Worm (Caenorhabditis elegans) whole organism, L4 larva: Measurements from ENCODE around the gene top-3.

Experiments used
- F10B5.3 ChIP-seq: sonication (generic microtip); optimal IDR thresholded peaks from 2 replicates; lab custom pipeline; 2016; ENCODE audit warnings: mild to moderate bottlenecking, missing genetic modification characterization, missing compliant biosample characterization
- F37D6.2 ChIP-seq: sonication (generic microtip); optimal IDR thresholded peaks from 2 replicates; lab custom pipeline; 2016; ENCODE audit warnings: mild to moderate bottlenecking, missing genetic modification characterization, missing compliant biosample characterization
- F49E8.2 ChIP-seq: sonication (generic microtip); optimal IDR thresholded peaks from 2 replicates; lab custom pipeline; 2016; ENCODE audit warnings: missing compliant biosample characterization, mild to moderate bottlenecking, missing genetic modification characterization, borderline replicate concordance
- R02D3.7 ChIP-seq: fragments of 150-350 bp; sonication (generic microtip); optimal IDR thresholded peaks from 3 replicates; lab custom pipeline; 2014; ENCODE audit warnings: missing biosample characterization, missing genetic modification characterization
- T20F7.1 ChIP-seq: fragments of 200-800 bp; sonication (Bioruptor generic); optimal IDR thresholded peaks from 2 replicates; lab custom pipeline; 2018; ENCODE audit warnings: mild to moderate bottlenecking, missing genetic modification characterization, missing compliant biosample characterization
- Y105C5A.15 ChIP-seq: fragments of 200-800 bp; sonication (Bioruptor generic); IDR thresholded peaks from 2 replicates; pipeline ENCODE4 v1.3.6; 2022; ENCODE audit warnings: missing genetic modification characterization, missing compliant biosample characterization
- Y5F2A.4 ChIP-seq: fragments of 200-800 bp; sonication (Bioruptor generic); optimal IDR thresholded peaks from 2 replicates; lab custom pipeline; 2018; ENCODE audit warnings: mild to moderate bottlenecking, missing genetic modification characterization, missing compliant biosample characterization
- aha-1 ChIP-seq: fragments of 150-350 bp; peaks from one replicate; lab custom pipeline; 2014; ENCODE audit warnings: missing biosample characterization, missing genetic modification characterization
- aly-2 ChIP-seq: sonication (generic microtip); optimal IDR thresholded peaks from 2 replicates; lab custom pipeline; 2018; ENCODE audit warnings: missing biosample characterization, missing genetic modification characterization
- attf-4 ChIP-seq: sonication (generic microtip); optimal IDR thresholded peaks from 3 replicates; lab custom pipeline; 2017; ENCODE audit warnings: missing biosample characterization, missing genetic modification characterization
- ceh-28 ChIP-seq: fragments of 150-350 bp; optimal IDR thresholded peaks from 2 replicates; lab custom pipeline; 2014; ENCODE audit warnings: missing biosample characterization, missing genetic modification reagents, missing genetic modification characterization
- daf-16 ChIP-seq, 3 experiments: sonication (generic microtip); optimal IDR thresholded peaks; 2 replicates each; lab custom pipeline; 2016 to 2017; ENCODE audit warnings: missing genetic modification characterization in 3 of 3, missing genetic modification reagents in 3 of 3, mild to moderate bottlenecking in 2 of 3, missing compliant biosample characterization in 2 of 3, missing biosample characterization in 1 of 3, moderate library complexity in 1 of 3
- daf-19 ChIP-seq: fragments of 200-800 bp; sonication (Bioruptor generic); conservative IDR thresholded peaks from 2 replicates; pipeline ENCODE4 v1.3.6; 2022; ENCODE audit warnings: missing genetic modification characterization, missing compliant biosample characterization
- daf-8 ChIP-seq: fragments of 200-800 bp; sonication (Bioruptor generic); IDR thresholded peaks from 2 replicates; pipeline ENCODE4 v1.3.6; 2022; ENCODE audit warnings: missing genetic modification characterization, missing compliant biosample characterization
- dmd-6 ChIP-seq: fragments of 200-800 bp; sonication (Bioruptor generic); IDR thresholded peaks from 2 replicates; pipeline ENCODE4 v1.3.6; 2022; ENCODE audit warnings: missing genetic modification reagents, missing genetic modification characterization, missing compliant biosample characterization
- duxl-1 ChIP-seq: sonication (generic microtip); optimal IDR thresholded peaks from 2 replicates; lab custom pipeline; 2016; ENCODE audit warnings: mild to moderate bottlenecking, missing genetic modification characterization, moderate library complexity, missing compliant biosample characterization; ENCODE audit not compliant: poor library complexity
- egl-27 ChIP-seq: sonication (generic microtip); optimal IDR thresholded peaks from 3 replicates; lab custom pipeline; 2017; ENCODE audit warnings: missing biosample characterization, missing genetic modification reagents, missing genetic modification characterization
- fos-1 ChIP-seq: fragments of 150-350 bp; optimal IDR thresholded peaks from 2 replicates; lab custom pipeline; 2014; ENCODE audit warnings: missing biosample characterization, missing genetic modification characterization
- gei-8 ChIP-seq: fragments of 200-800 bp; sonication (Bioruptor generic); optimal IDR thresholded peaks from 2 replicates; lab custom pipeline; 2018; ENCODE audit warnings: mild to moderate bottlenecking, missing genetic modification characterization, missing compliant biosample characterization
- hif-1 ChIP-seq, 2 experiments: sonication (generic microtip); optimal IDR thresholded peaks; 2 replicates each; lab custom pipeline; 2016 to 2017; ENCODE audit warnings: missing compliant biosample characterization in 2 of 2, missing genetic modification characterization in 2 of 2, missing genetic modification reagents in 2 of 2, missing genotype in 2 of 2, mild to moderate bottlenecking in 1 of 2
- hlh-11 ChIP-seq: fragments of 200-800 bp; sonication (Bioruptor generic); optimal IDR thresholded peaks from 2 replicates; lab custom pipeline; 2018; ENCODE audit warnings: mild to moderate bottlenecking, missing genetic modification characterization, missing compliant biosample characterization
- hlh-30 ChIP-seq: sonication (generic microtip); optimal IDR thresholded peaks from 2 replicates; lab custom pipeline; 2017; ENCODE audit warnings: antibody characterized with exemption, mild to moderate bottlenecking, missing genetic modification characterization, missing compliant biosample characterization; ENCODE audit not compliant: insufficient read depth
- jun-1 ChIP-seq: fragments of 150-350 bp; optimal IDR thresholded peaks from 2 replicates; lab custom pipeline; 2014; ENCODE audit warnings: missing biosample characterization, missing genetic modification reagents, missing genetic modification characterization
- lim-7 ChIP-seq: fragments of 200-800 bp; sonication (Bioruptor generic); IDR thresholded peaks from 2 replicates; pipeline ENCODE4 v1.3.6; 2022; ENCODE audit warnings: missing genetic modification characterization, missing compliant biosample characterization
- lin-13 ChIP-seq: fragments of 150-350 bp; optimal IDR thresholded peaks from 2 replicates; lab custom pipeline; 2014; ENCODE audit warnings: missing biosample characterization, missing genetic modification reagents, missing genetic modification characterization
- lsy-2 ChIP-seq, 2 experiments: fragments of 150-350 bp in 1 of 2; sonication (generic microtip) in 1 of 2; optimal IDR thresholded peaks; 2 replicates each; lab custom pipeline; 2014 to 2017; ENCODE audit warnings: missing biosample characterization in 2 of 2, missing genetic modification characterization in 2 of 2
- mep-1 ChIP-seq: fragments of 150-350 bp; sonication (generic microtip); optimal IDR thresholded peaks from 3 replicates; lab custom pipeline; 2014; ENCODE audit warnings: missing biosample characterization, missing genetic modification characterization
- nhr-102 ChIP-seq: sonication (generic microtip); optimal IDR thresholded peaks from 2 replicates; lab custom pipeline; 2016; ENCODE audit warnings: mild to moderate bottlenecking, missing genetic modification characterization, moderate library complexity, missing compliant biosample characterization
- nhr-11 ChIP-seq: fragments of 150-350 bp; optimal IDR thresholded peaks from 2 replicates; lab custom pipeline; 2014; ENCODE audit warnings: missing biosample characterization, missing genetic modification characterization
- nhr-28 ChIP-seq: fragments of 150-350 bp; optimal IDR thresholded peaks from 2 replicates; lab custom pipeline; 2014; ENCODE audit warnings: missing biosample characterization, missing genetic modification characterization
- nhr-41 ChIP-seq: fragments of 200-800 bp; sonication (Bioruptor generic); IDR thresholded peaks from 2 replicates; pipeline ENCODE4 v1.3.6; 2022; ENCODE audit warnings: missing genetic modification reagents, missing genetic modification characterization, missing compliant biosample characterization
- php-3 ChIP-seq: fragments of 200-800 bp; sonication (Bioruptor generic); IDR thresholded peaks from 2 replicates; pipeline ENCODE4 v1.3.6; 2022; ENCODE audit warnings: missing genetic modification reagents, missing genetic modification characterization, missing compliant biosample characterization
- pqm-1 ChIP-seq: sonication (generic microtip); optimal IDR thresholded peaks from 2 replicates; lab custom pipeline; 2017; ENCODE audit warnings: missing biosample characterization, missing genetic modification characterization
- sdz-12 ChIP-seq: fragments of 200-800 bp; sonication (Bioruptor generic); optimal IDR thresholded peaks from 2 replicates; lab custom pipeline; 2018; ENCODE audit warnings: mild to moderate bottlenecking, missing genetic modification characterization, missing compliant biosample characterization
- set-16 ChIP-seq: fragments of 200-800 bp; sonication (Bioruptor generic); IDR thresholded peaks from 2 replicates; pipeline ENCODE4 v1.3.6; 2022; ENCODE audit warnings: missing genetic modification reagents, missing genetic modification characterization, missing compliant biosample characterization
- snpc-1.2 ChIP-seq: fragments of 200-800 bp; sonication (Bioruptor generic); IDR thresholded peaks from 2 replicates; pipeline ENCODE4 v1.3.6; 2022; ENCODE audit warnings: missing genetic modification reagents, missing genetic modification characterization, missing compliant biosample characterization
- spr-3 ChIP-seq: fragments of 200-800 bp; sonication (Bioruptor generic); optimal IDR thresholded peaks from 2 replicates; lab custom pipeline; 2018; ENCODE audit warnings: mild to moderate bottlenecking, missing genetic modification characterization, missing compliant biosample characterization
- tag-97 ChIP-seq: fragments of 200-800 bp; sonication (Bioruptor generic); IDR thresholded peaks from 2 replicates; pipeline ENCODE4 v1.3.6; 2022; ENCODE audit warnings: missing genetic modification characterization, missing compliant biosample characterization
- unc-130 ChIP-seq: sonication (generic microtip); optimal IDR thresholded peaks from 2 replicates; lab custom pipeline; 2016; ENCODE audit warnings: missing genetic modification reagents, missing genetic modification characterization, missing compliant biosample characterization
- zfp-2 ChIP-seq: sonication (generic microtip); optimal IDR thresholded peaks from 2 replicates; lab custom pipeline; 2016; ENCODE audit warnings: mild to moderate bottlenecking, missing genetic modification characterization, missing compliant biosample characterization
- zfp-3 ChIP-seq: fragments of 200-800 bp; sonication (Bioruptor generic); conservative IDR thresholded peaks from 2 replicates; pipeline ENCODE4 v1.3.6; 2022; ENCODE audit warnings: missing genetic modification reagents, missing genetic modification characterization, missing compliant biosample characterization
- zip-2 ChIP-seq: fragments of 150-350 bp; optimal IDR thresholded peaks from 2 replicates; lab custom pipeline; 2014; ENCODE audit warnings: missing biosample characterization, missing genetic modification characterization
- ztf-11 ChIP-seq: fragments of 150-350 bp; optimal IDR thresholded peaks from 2 replicates; lab custom pipeline; 2014; ENCODE audit warnings: missing biosample characterization, missing genetic modification characterization

Gene top-3

DNA sequence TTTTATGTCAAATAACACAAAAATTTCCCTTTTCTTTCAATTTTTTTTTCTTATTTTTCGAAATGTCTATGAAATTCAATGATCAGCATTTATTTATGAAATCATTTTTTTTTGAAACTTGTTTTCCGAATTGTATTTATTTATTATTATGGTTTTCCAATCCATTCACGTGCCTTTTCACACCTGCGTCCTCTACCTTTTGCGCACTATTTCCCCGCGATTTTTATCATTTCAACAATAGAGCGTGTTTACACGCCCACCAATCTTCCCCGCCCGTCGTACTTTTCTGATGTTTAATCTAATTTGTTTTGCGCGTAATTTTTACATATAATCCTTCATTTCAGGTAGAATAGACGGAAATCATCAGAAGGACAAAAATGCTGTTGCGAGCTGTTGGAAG lies 29.8 kb upstream of the top-3 start, which contains the start of gene wah-1 (continued):
- no peak for TF ChIP-seq hlh-11
- TF ChIP-seq T20F7.1 (GFP tag; lab: Kevin White, UChicago) = no peak
- TF ChIP-seq gei-8 = no peak
- no peak for TF ChIP-seq sdz-12
- no peak for TF ChIP-seq Y105C5A.15 (GFP tag; lab: Robert Waterston, UW)
- TF ChIP-seq duxl-1 = no peak
- no peak for TF ChIP-seq daf-19 (GFP tag; lab: Robert Waterston, UW)
- TF ChIP-seq hlh-30 (tag; lab: Kevin White, UChicago) = peak; percentile 87
- no peak for TF ChIP-seq fos-1
- no peak for TF ChIP-seq daf-8 (GFP tag; lab: Robert Waterston, UW)
- no peak for TF ChIP-seq nhr-102
- no peak for TF ChIP-seq zfp-3 (GFP tag; lab: Robert Waterston, UW)
- TF ChIP-seq nhr-28 (tag; lab: Kevin White, UChicago) = no peak
- no peak for TF ChIP-seq ceh-28 (tag; lab: Kevin White, UChicago)
- TF ChIP-seq ztf-11 (tag; lab: Kevin White, UChicago) = no peak
- TF ChIP-seq hif-1 (tag; optimal IDR thresholded peaks at IDR 0.05; lab: Kevin White, UChicago) = no peak
- TF ChIP-seq Y5F2A.4 (GFP tag; lab: Kevin White, UChicago) = no peak
- no peak for TF ChIP-seq spr-3
- TF ChIP-seq attf-4 (tag; lab: Kevin White, UChicago) = no peak
- TF ChIP-seq lin-13 (GFP tag; lab: Kevin White, UChicago) = no peak
- TF ChIP-seq nhr-11 (tag; lab: Kevin White, UChicago) = no peak
- TF ChIP-seq php-3 (GFP tag; lab: Robert Waterston, UW) = no peak
- peak in 1 of 2 experiments; percentile 28 for TF ChIP-seq daf-16 (GFP tag; optimal IDR thresholded peaks at IDR 0.05; lab: Kevin White, UChicago)
- peak; percentile 96 for TF ChIP-seq daf-16 (tag; optimal IDR thresholded peaks at IDR 0.05; lab: Kevin White, UChicago)
- TF ChIP-seq aha-1 = no peak
- TF ChIP-seq pqm-1 = no peak

ce11 chrIII:11985066-11985465 lies 25.1 kb upstream of the top-3 start:
- TF ChIP-seq attf-4 (tag; lab: Kevin White, UChicago) (no peak), mep-1 (tag; lab: Kevin White, UChicago) (no peak), R02D3.7 (tag; lab: Kevin White, UChicago) (no peak), jun-1 (no peak), zfp-2 (tag; lab: Kevin White, UChicago) (no peak), lsy-2 (tag; optimal IDR thresholded peaks at IDR 0.05; lab: Kevin White, UChicago) (no peak), zip-2 (tag; lab: Kevin White, UChicago) (no peak), dmd-6 (GFP tag; lab: Robert Waterston, UW) (no peak)

- TF ChIP-seq T20F7.1 (GFP tag; lab: Kevin White, UChicago) (no peak), set-16 (peak; percentile 33; the same call in 1 of the 2 replicates), F49E8.2 (no peak), nhr-41 (no peak), aha-1 (peak; percentile 71), tag-97 (GFP tag; lab: Robert Waterston, UW) (no peak), F10B5.3 (tag; lab: Kevin White, UChicago) (no peak), aly-2 (tag; lab: Kevin White, UChicago) (no peak), egl-27 (tag; lab: Kevin White, UChicago) (no peak), unc-130 (GFP tag; lab: Kevin White, UChicago) (no peak), mep-1 (tag; lab: Kevin White, UChicago) (no peak), lim-7 (GFP tag; lab: Robert Waterston, UW) (no peak), snpc-1.2 (GFP tag; lab: Robert Waterston, UW) (no peak), F37D6.2 (no peak), daf-19 (GFP tag; lab: Robert Waterston, UW) (no peak)
These were observed 22.5 kb upstream of the top-3 start for ce11 chrIII:11982474-11982873.
